Fruit fly (Drosophila melanogaster): ENCODE measurements around the gene Npc1a.

dm6 chr2L:10203933-10204509 is 17.0 kb downstream of the Npc1a start, which contains the start of gene CG34159:
- TF ChIP-seq CTCF (optimal IDR thresholded peaks at IDR 0.05), result no peak
- no peak for TF ChIP-seq CG8478 (optimal IDR thresholded peaks at IDR 0.05)

All from S2 (cell line).